Fruit fly (Drosophila melanogaster) whole organism, embryonic: ENCODE results near the gene pasi2.

ENCODE experiments used
- CG10565 ChIP-seq: fragments of 200-800 bp; sonication (Bioruptor generic); optimal IDR thresholded peaks from 3 replicates; lab custom pipeline; 2016; ENCODE audit warnings: missing biosample characterization, mild to moderate bottlenecking, missing genetic modification characterization
- CG11085 ChIP-seq: fragments of 200-800 bp; sonication (Bioruptor generic); IDR thresholded peaks from 2 replicates; pipeline ENCODE4 v1.3.6; 2022; ENCODE audit warnings: missing biosample characterization, missing genetic modification characterization
- CG12236 ChIP-seq: fragments of 200-800 bp; sonication (Bioruptor generic); optimal IDR thresholded peaks from 2 replicates; lab custom pipeline; 2016; ENCODE audit warnings: missing biosample characterization, missing genetic modification characterization
- CG18262 ChIP-seq: fragments of 200-800 bp; optimal IDR thresholded peaks from 3 replicates; lab custom pipeline; 2019; ENCODE audit warnings: missing biosample characterization, mild to moderate bottlenecking, missing genetic modification characterization, moderate library complexity
- CG2116 ChIP-seq: fragments of 200-800 bp; sonication (Bioruptor generic); optimal IDR thresholded peaks from 3 replicates; lab custom pipeline; 2018; ENCODE audit warnings: missing biosample characterization, mild to moderate bottlenecking, missing genetic modification characterization
- CG42726 ChIP-seq: fragments of 200-800 bp; sonication (Bioruptor generic); IDR thresholded peaks from 2 replicates; pipeline ENCODE4 v1.3.6; 2022; ENCODE audit warnings: missing biosample characterization, missing genetic modification characterization; ENCODE audit not compliant: partially characterized antibody
- Sox102F ChIP-seq: fragments of 200-800 bp; sonication (Bioruptor generic); optimal IDR thresholded peaks from 2 replicates; lab custom pipeline; 2018; ENCODE audit warnings: missing biosample characterization, mild to moderate bottlenecking, missing genetic modification characterization, moderate library complexity
- bbx ChIP-seq: fragments of 200-800 bp; sonication (Bioruptor generic); IDR thresholded peaks from 2 replicates; pipeline ENCODE4 v1.3.6; 2022; ENCODE audit warnings: missing biosample characterization, missing genetic modification characterization; ENCODE audit not compliant: partially characterized antibody
- gsb-n ChIP-seq: fragments of 200-800 bp; sonication (Bioruptor generic); optimal IDR thresholded peaks from 3 replicates; lab custom pipeline; 2018; ENCODE audit warnings: missing biosample characterization, mild to moderate bottlenecking, missing genetic modification characterization
- kni ChIP-seq: fragments of 200-800 bp; sonication (Bioruptor generic); optimal IDR thresholded peaks from 3 replicates; lab custom pipeline; 2017; ENCODE audit warnings: mild to moderate bottlenecking, missing biosample characterization, missing genetic modification reagents, missing genetic modification characterization

dm6 chr3R:9342248-9342882 is 7.4 kb downstream of the pasi2 start:
- TF ChIP-seq CG42726 (GFP tag; lab: Robert Waterston, UW) (no peak), kni (no peak), CG11085 (GFP tag; lab: Robert Waterston, UW) (no peak), gsb-n (peak; percentile 61), Sox102F (GFP tag; lab: Kevin White, UChicago) (peak; percentile 44), bbx (GFP tag; lab: Robert Waterston, UW) (no peak), CG10565 (GFP tag; lab: Kevin White, UChicago) (no peak), CG12236 (GFP tag; lab: Kevin White, UChicago) (no peak), CG2116 (GFP tag; lab: Kevin White, UChicago) (peak; percentile 16), CG18262 (peak; percentile 52)
